Worm (Caenorhabditis elegans) whole organism, L4/young adult: Measurements from ENCODE around the gene chtb-2.

ENCODE experiments used
- W03F9.2 ChIP-seq: fragments of 150-350 bp; optimal IDR thresholded peaks from 2 replicates; lab custom pipeline; 2014; ENCODE audit warnings: missing biosample characterization, missing genetic modification characterization
- dao-5 ChIP-seq: sonication (generic microtip); optimal IDR thresholded peaks from 2 replicates; lab custom pipeline; 2016; ENCODE audit warnings: missing genotype, missing genetic modification characterization, moderate library complexity, missing compliant biosample characterization
- him-1 ChIP-seq: sonication (generic microtip); optimal IDR thresholded peaks from 2 replicates; lab custom pipeline; 2016; ENCODE audit warnings: missing genotype, missing genetic modification reagents, missing genetic modification characterization, missing compliant biosample characterization

DNA sequence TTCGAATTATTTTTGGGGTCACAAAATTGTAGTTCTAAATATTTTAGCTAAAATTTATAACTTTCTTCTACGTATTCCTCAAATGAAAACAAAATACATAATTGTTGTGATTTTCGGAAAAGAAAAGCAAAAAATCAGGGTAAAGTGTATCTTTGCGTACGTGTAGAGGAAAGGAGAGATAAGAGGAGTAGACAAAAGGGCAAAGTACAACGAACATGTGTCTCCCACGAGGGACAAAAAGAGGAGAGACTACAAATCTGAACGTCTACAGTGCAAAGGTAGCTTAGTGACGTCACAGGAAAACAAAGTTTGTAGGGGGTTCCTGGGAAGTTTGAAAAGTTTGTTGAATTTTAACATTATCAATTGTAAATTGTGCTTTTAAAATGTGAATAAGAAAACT lies 35.5 kb upstream of the chtb-2 start:
- TF ChIP-seq him-1 (tag; lab: Kevin White, UChicago): no peak
- no peak for TF ChIP-seq W03F9.2 (tag; lab: Kevin White, UChicago)
- TF ChIP-seq dao-5 (tag; lab: Kevin White, UChicago): no peak
